Fruit fly (Drosophila melanogaster): ENCODE measurements around the gene jar.

The jar gene

DNA sequence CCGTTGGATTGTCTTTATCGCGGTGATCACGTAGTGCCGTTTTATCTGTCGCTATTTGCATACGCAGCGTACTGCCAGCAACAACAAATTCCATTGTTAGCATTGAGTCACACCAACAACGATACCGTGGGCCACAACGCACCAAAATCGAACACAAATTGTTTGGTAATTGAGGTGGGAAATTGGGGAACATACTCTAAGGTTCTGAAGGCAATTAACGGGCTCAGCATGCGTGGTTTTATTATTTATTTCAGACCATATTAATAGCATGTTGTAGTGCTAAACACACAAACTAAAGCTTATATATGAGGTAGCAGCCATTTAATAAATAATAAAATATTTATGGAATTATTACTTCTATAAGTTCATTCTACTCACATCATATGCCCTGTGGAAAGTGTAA, 27.5 kb upstream of the jar start (continued):
- no peak for TF ChIP-seq CG17186 (GFP tag; optimal IDR thresholded peaks at IDR 0.05)
- no peak for TF ChIP-seq emc (GFP tag; optimal IDR thresholded peaks at IDR 0.05)
- peak; percentile 10 for TF ChIP-seq CG15011 (GFP tag; optimal IDR thresholded peaks at IDR 0.05)
- no peak for TF ChIP-seq CG9797 (GFP tag; optimal IDR thresholded peaks at IDR 0.05)
- no peak for TF ChIP-seq Dfd (GFP tag; optimal IDR thresholded peaks at IDR 0.05)
- TF ChIP-seq HLH54F (GFP tag; optimal IDR thresholded peaks at IDR 0.05) = no peak
- peak; percentile 33 for TF ChIP-seq CG10979 (tag; optimal IDR thresholded peaks at IDR 0.05)
- TF ChIP-seq Sry-δ (GFP tag; optimal IDR thresholded peaks at IDR 0.05) = no peak
- no peak for TF ChIP-seq ro (GFP tag; IDR thresholded peaks at IDR 0.05)
- no peak for TF ChIP-seq CG3163 (GFP tag; optimal IDR thresholded peaks at IDR 0.05)
- peak; percentile 24 for TF ChIP-seq kay (GFP tag; optimal IDR thresholded peaks at IDR 0.05)
- no peak for TF ChIP-seq jumu (GFP tag; optimal IDR thresholded peaks at IDR 0.05)
- TF ChIP-seq Meics (GFP tag; optimal IDR thresholded peaks at IDR 0.05) = peak; percentile 29
- TF ChIP-seq bsh (GFP tag; optimal IDR thresholded peaks at IDR 0.05) = peak in 1 of 2 experiments; percentile 60
- peak; percentile 54 for TF ChIP-seq Asciz (GFP tag; optimal IDR thresholded peaks at IDR 0.05)
- TF ChIP-seq dati (GFP tag; IDR thresholded peaks at IDR 0.05) = no peak
- no peak for TF ChIP-seq nom (GFP tag; optimal IDR thresholded peaks at IDR 0.05)
- TF ChIP-seq CG3726 (GFP tag; IDR thresholded peaks at IDR 0.05) = no peak
- TF ChIP-seq CG11398 (GFP tag; optimal IDR thresholded peaks at IDR 0.05) = no peak
- no peak for TF ChIP-seq Rx (GFP tag; IDR thresholded peaks at IDR 0.05)
- TF ChIP-seq ase (GFP tag; IDR thresholded peaks at IDR 0.05) = no peak; the same call in 2 of the 3 replicates
- no peak for TF ChIP-seq CG31224 (GFP tag; IDR thresholded peaks at IDR 0.05)
- no peak for TF ChIP-seq CG11093 (GFP tag; IDR thresholded peaks at IDR 0.05)
- peak; percentile 15 for TF ChIP-seq CG30403 (GFP tag; optimal IDR thresholded peaks at IDR 0.05)
- TF ChIP-seq hth (optimal IDR thresholded peaks at IDR 0.05) = no peak
- TF ChIP-seq TFAM (GFP tag; optimal IDR thresholded peaks at IDR 0.05) = no peak
- TF ChIP-seq Nf-YB (GFP tag; optimal IDR thresholded peaks at IDR 0.05) = no peak
- TF ChIP-seq CG10543 (GFP tag; optimal IDR thresholded peaks at IDR 0.05) = no peak
- no peak for TF ChIP-seq NFAT (GFP tag; IDR thresholded peaks at IDR 0.05)
- no peak for TF ChIP-seq Lhr (GFP tag; optimal IDR thresholded peaks at IDR 0.05)
- no peak for TF ChIP-seq da (GFP tag; optimal IDR thresholded peaks at IDR 0.05)
- no peak for TF ChIP-seq wor (GFP tag; IDR thresholded peaks at IDR 0.05)
- peak; percentile 28 for TF ChIP-seq CG17829 (tag; optimal IDR thresholded peaks at IDR 0.05)
- peak; percentile 31 for TF ChIP-seq Max (GFP tag; optimal IDR thresholded peaks at IDR 0.05)
- TF ChIP-seq amos (GFP tag; IDR thresholded peaks at IDR 0.05; ENCODE audit: partially characterized antibody) = no peak
- TF ChIP-seq grau (tag; optimal IDR thresholded peaks at IDR 0.05) = peak; percentile 34
- TF ChIP-seq CG8765 (GFP tag; IDR thresholded peaks at IDR 0.05) = no peak
- no peak for TF ChIP-seq CG13296 (GFP tag; optimal IDR thresholded peaks at IDR 0.05)
- no peak for TF ChIP-seq ac (GFP tag; optimal IDR thresholded peaks at IDR 0.05)
- no peak for TF ChIP-seq lmd (GFP tag; IDR thresholded peaks at IDR 0.05)
- TF ChIP-seq CG2889 (GFP tag; IDR thresholded peaks at IDR 0.05) = no peak
- no peak for TF ChIP-seq Atf-2 (GFP tag; optimal IDR thresholded peaks at IDR 0.05)
- no peak for TF ChIP-seq CG11560 (tag; IDR thresholded peaks at IDR 0.05)
- no peak for TF ChIP-seq Dbx (GFP tag; IDR thresholded peaks at IDR 0.05)
- TF ChIP-seq gcm2 (GFP tag; optimal IDR thresholded peaks at IDR 0.05) = peak; percentile 22
- no peak for TF ChIP-seq org-1 (GFP tag; optimal IDR thresholded peaks at IDR 0.05)
- TF ChIP-seq chm (GFP tag; IDR thresholded peaks at IDR 0.05) = no peak
- no peak for TF ChIP-seq sima (GFP tag; optimal IDR thresholded peaks at IDR 0.05)
- no peak for TF ChIP-seq dm (GFP tag; optimal IDR thresholded peaks at IDR 0.05)
- peak; percentile 14 for TF ChIP-seq CG11723 (GFP tag; optimal IDR thresholded peaks at IDR 0.05)
- no peak for TF ChIP-seq Atf3 (GFP tag; optimal IDR thresholded peaks at IDR 0.05)
- peak; percentile 2 for TF ChIP-seq HHEX (GFP tag; optimal IDR thresholded peaks at IDR 0.05)
- no peak for TF ChIP-seq salm (tag; optimal IDR thresholded peaks at IDR 0.05)

Data from whole organism, embryonic.